Worm (Caenorhabditis elegans) whole organism, L2 larva: Measurements from ENCODE around the gene C08H9.15.

Source experiments
- ceh-16 ChIP-seq: fragments of 150-350 bp; optimal IDR thresholded peaks from 2 replicates; lab custom pipeline; 2014; ENCODE audit warnings: missing biosample characterization, missing genetic modification characterization
- elt-1 ChIP-seq: fragments of 150-350 bp; optimal IDR thresholded peaks from 2 replicates; lab custom pipeline; 2014; ENCODE audit warnings: missing biosample characterization, missing genetic modification characterization
- nhr-11 ChIP-seq: fragments of 150-350 bp; optimal IDR thresholded peaks from 2 replicates; lab custom pipeline; 2014; ENCODE audit warnings: missing biosample characterization, missing genetic modification characterization
- unc-39 ChIP-seq: fragments of 150-350 bp; optimal IDR thresholded peaks from 2 replicates; lab custom pipeline; 2014; ENCODE audit warnings: missing biosample characterization, missing genetic modification characterization

- TF ChIP-seq unc-39 (tag; lab: Kevin White, UChicago): no peak
- no peak for TF ChIP-seq nhr-11
- peak; percentile 83 for TF ChIP-seq ceh-16 (tag; lab: Kevin White, UChicago)
- peak; percentile 83 for TF ChIP-seq elt-1 (tag; lab: Kevin White, UChicago)
Measured at ce11 chrII:9891823-9892222, 10.8 kb downstream of the C08H9.15 start.
